Worm (Caenorhabditis elegans) whole organism, mixed stage, embryonic: ENCODE measurements around the gene T09A12.1.

Source experiments
- M03D4.4 ChIP-seq: sonication (generic microtip); optimal IDR thresholded peaks from 2 replicates; lab custom pipeline; 2017; ENCODE audit warnings: mild to moderate bottlenecking, missing genetic modification characterization, missing compliant biosample characterization
- bed-3 ChIP-seq: fragments of 200-800 bp; sonication (Bioruptor generic); optimal IDR thresholded peaks from 3 replicates; lab custom pipeline; 2018; ENCODE audit warnings: mild to moderate bottlenecking, missing genetic modification characterization, moderate library complexity, missing compliant biosample characterization
- blmp-1 ChIP-seq: fragments of 150-350 bp; optimal IDR thresholded peaks from 2 replicates; lab custom pipeline; 2014; ENCODE audit warnings: missing biosample characterization, missing genetic modification characterization
- ceh-43 ChIP-seq: fragments of 200-800 bp; sonication (Bioruptor generic); optimal IDR thresholded peaks from 2 replicates; lab custom pipeline; 2018; ENCODE audit warnings: mild to moderate bottlenecking, missing genetic modification characterization, moderate library complexity, missing compliant biosample characterization
- ceh-83 ChIP-seq: fragments of 200-800 bp; sonication (Bioruptor generic); optimal IDR thresholded peaks from 2 replicates; lab custom pipeline; 2018; ENCODE audit warnings: mild to moderate bottlenecking, missing genetic modification characterization, missing compliant biosample characterization
- ces-1 ChIP-seq: fragments of 150-350 bp; optimal IDR thresholded peaks from 2 replicates; lab custom pipeline; 2014; ENCODE audit warnings: missing biosample characterization, missing genetic modification reagents, missing genetic modification characterization
- cnd-1 ChIP-seq: fragments of 200-800 bp; sonication (Bioruptor generic); optimal IDR thresholded peaks from 2 replicates; lab custom pipeline; 2018; ENCODE audit warnings: mild to moderate bottlenecking, missing genetic modification characterization, missing compliant biosample characterization
- drap-1 ChIP-seq: fragments of 200-800 bp; sonication (Bioruptor generic); optimal IDR thresholded peaks from 3 replicates; lab custom pipeline; 2018; ENCODE audit warnings: mild to moderate bottlenecking, missing genetic modification characterization, missing compliant biosample characterization
- elt-1 ChIP-seq: sonication (generic microtip); optimal IDR thresholded peaks from 2 replicates; lab custom pipeline; 2017; ENCODE audit warnings: missing genetic modification characterization, mild to moderate bottlenecking, missing compliant biosample characterization, antibody characterized with exemption, moderate library complexity, borderline replicate concordance; ENCODE audit not compliant: insufficient read depth
- elt-3 ChIP-seq: fragments of 150-350 bp; optimal IDR thresholded peaks from 2 replicates; lab custom pipeline; 2014; ENCODE audit warnings: missing biosample characterization, missing genetic modification characterization
- ham-2 ChIP-seq: fragments of 200-800 bp; sonication (Bioruptor generic); optimal IDR thresholded peaks from 2 replicates; lab custom pipeline; 2018; ENCODE audit warnings: mild to moderate bottlenecking, missing genetic modification characterization, missing compliant biosample characterization
- hlh-1 ChIP-seq: fragments of 150-350 bp; optimal IDR thresholded peaks from 2 replicates; lab custom pipeline; 2014; ENCODE audit warnings: missing biosample characterization, missing genetic modification reagents, missing genetic modification characterization
- lin-13 ChIP-seq: fragments of 150-350 bp; optimal IDR thresholded peaks from 2 replicates; lab custom pipeline; 2014; ENCODE audit warnings: missing biosample characterization, missing genetic modification characterization
- lin-32 ChIP-seq: fragments of 200-800 bp; sonication (Bioruptor generic); optimal IDR thresholded peaks from 2 replicates; lab custom pipeline; 2018; ENCODE audit warnings: mild to moderate bottlenecking, missing genetic modification characterization, missing compliant biosample characterization
- mep-1 ChIP-seq: fragments of 150-350 bp; optimal IDR thresholded peaks from 2 replicates; lab custom pipeline; 2017; ENCODE audit warnings: missing biosample characterization, missing genetic modification reagents, missing genetic modification characterization, inconsistent platforms
- mls-2 ChIP-seq: sonication (generic microtip); optimal IDR thresholded peaks from 2 replicates; lab custom pipeline; 2016; ENCODE audit warnings: mild to moderate bottlenecking, missing genetic modification characterization, moderate library complexity, missing compliant biosample characterization
- nhr-12 ChIP-seq: fragments of 150-350 bp; optimal IDR thresholded peaks from 2 replicates; lab custom pipeline; 2014; ENCODE audit warnings: missing biosample characterization, missing genetic modification characterization
- nhr-237 ChIP-seq: fragments of 150-350 bp; optimal IDR thresholded peaks from 2 replicates; lab custom pipeline; 2014; ENCODE audit warnings: missing biosample characterization, missing genetic modification characterization
- nhr-76 ChIP-seq: sonication (generic microtip); optimal IDR thresholded peaks from 2 replicates; lab custom pipeline; 2017; ENCODE audit warnings: missing biosample characterization, missing genetic modification characterization
- pha-4 ChIP-seq: fragments of 150-350 bp; optimal IDR thresholded peaks from 2 replicates; lab custom pipeline; 2018; ENCODE audit warnings: missing biosample characterization, missing genetic modification reagents, missing genetic modification characterization
- sem-2 ChIP-seq: fragments of 200-800 bp; sonication (Bioruptor generic); optimal IDR thresholded peaks from 2 replicates; lab custom pipeline; 2018; ENCODE audit warnings: mild to moderate bottlenecking, missing genetic modification characterization, missing compliant biosample characterization
- sptf-1 ChIP-seq: sonication (generic microtip); optimal IDR thresholded peaks from 2 replicates; lab custom pipeline; 2017; ENCODE audit warnings: mild to moderate bottlenecking, missing genetic modification characterization, moderate library complexity, missing compliant biosample characterization
- unc-120 ChIP-seq: sonication (generic microtip); optimal IDR thresholded peaks from 2 replicates; lab custom pipeline; 2017; ENCODE audit warnings: missing genetic modification characterization, missing compliant biosample characterization; ENCODE audit not compliant: poor library complexity, severe bottlenecking
- unc-39 ChIP-seq: fragments of 150-350 bp; optimal IDR thresholded peaks from 2 replicates; lab custom pipeline; 2014; ENCODE audit warnings: missing biosample characterization, missing genetic modification characterization
- unc-62 ChIP-seq: fragments of 150-350 bp; optimal IDR thresholded peaks from 2 replicates; lab custom pipeline; 2014; ENCODE audit warnings: missing biosample characterization, missing genetic modification reagents, missing genetic modification characterization
- zip-8 ChIP-seq: fragments of 150-350 bp; optimal IDR thresholded peaks from 2 replicates; lab custom pipeline; 2014; ENCODE audit warnings: missing biosample characterization, missing genetic modification characterization
- ztf-11 ChIP-seq: fragments of 150-350 bp; optimal IDR thresholded peaks from 2 replicates; lab custom pipeline; 2014; ENCODE audit warnings: missing biosample characterization, missing genetic modification characterization

T09A12.1 gene

ce11 chrIV:8229523-8229922 lies 14.7 kb upstream of the T09A12.1 start:
- TF ChIP-seq elt-1 (tag; lab: Kevin White, UChicago) (no peak), hlh-1 (peak; percentile 63), sptf-1 (tag; lab: Kevin White, UChicago) (no peak), cnd-1 (tag; lab: Kevin White, UChicago) (no peak), unc-120 (peak; percentile 65), nhr-76 (tag; lab: Kevin White, UChicago) (no peak), unc-62 (peak; percentile 14), ham-2 (GFP tag; lab: Kevin White, UChicago) (peak; percentile 39), ces-1 (GFP tag; lab: Kevin White, UChicago) (no peak), pha-4 (tag; lab: Kevin White, UChicago) (peak; percentile 41), elt-3 (no peak), lin-13 (tag; lab: Kevin White, UChicago) (no peak), bed-3 (no peak), unc-39 (tag; lab: Kevin White, UChicago) (no peak)
- TF ChIP-seq, all 35 proteins: peak for 5

ce11 chrIV:8232428-8232827 lies 11.8 kb upstream of the T09A12.1 start:
- no peak for TF ChIP-seq bed-3
- TF ChIP-seq M03D4.4 (tag; lab: Kevin White, UChicago) = no peak
- no peak for TF ChIP-seq ztf-11 (tag; lab: Kevin White, UChicago)
- TF ChIP-seq unc-62 = no peak
- TF ChIP-seq ces-1 (GFP tag; lab: Kevin White, UChicago) = peak; percentile 23
- TF ChIP-seq unc-120 = no peak
- TF ChIP-seq mls-2 = no peak

- peak; percentile 36 for TF ChIP-seq blmp-1 (tag; lab: Kevin White, UChicago)
- no peak for TF ChIP-seq elt-3
- TF ChIP-seq, all 35 proteins: peak for 1
Measured at ce11 chrIV:8233268-8233667, 10.9 kb upstream of the T09A12.1 start.

- TF ChIP-seq zip-8 (no peak), nhr-237 (tag; lab: Kevin White, UChicago) (no peak), ztf-11 (tag; lab: Kevin White, UChicago) (no peak), elt-1 (tag; lab: Kevin White, UChicago) (no peak), bed-3 (no peak), ceh-43 (GFP tag; lab: Kevin White, UChicago) (no peak), sptf-1 (tag; lab: Kevin White, UChicago) (no peak), elt-3 (no peak), unc-39 (tag; lab: Kevin White, UChicago) (no peak), mep-1 (tag; lab: Kevin White, UChicago) (no peak), hlh-1 (no peak), M03D4.4 (tag; lab: Kevin White, UChicago) (no peak)
Measured at ce11 chrIV:8234088-8234496, 10.1 kb upstream of the T09A12.1 start.

ce11 chrIV:8235114-8235686 lies 9.0 kb upstream of the T09A12.1 start:
- TF ChIP-seq ceh-83 (GFP tag; lab: Kevin White, UChicago) (no peak), hlh-1 (peak; percentile 31)

ce11 chrIV:8236502-8236901 lies 7.7 kb upstream of the T09A12.1 start, which contains the start of gene nhr-66:
TSS of gene nhr-66 (minus strand) at chrIV:8236602.
- TF ChIP-seq cnd-1 (tag; lab: Kevin White, UChicago) = no peak
- TF ChIP-seq mep-1 (tag; lab: Kevin White, UChicago) = no peak
- TF ChIP-seq ces-1 (GFP tag; lab: Kevin White, UChicago) = no peak
- no peak for TF ChIP-seq sem-2 (GFP tag; lab: Kevin White, UChicago)
- no peak for TF ChIP-seq blmp-1 (tag; lab: Kevin White, UChicago)
- no peak for TF ChIP-seq unc-62
- no peak for TF ChIP-seq nhr-76 (tag; lab: Kevin White, UChicago)
- no peak for TF ChIP-seq nhr-12 (tag; lab: Kevin White, UChicago)
- TF ChIP-seq elt-1 (tag; lab: Kevin White, UChicago) = no peak

ce11 chrIV:8239584-8239983 lies 4.6 kb upstream of the T09A12.1 start:
- TF ChIP-seq blmp-1 (tag; lab: Kevin White, UChicago) (no peak), elt-1 (tag; lab: Kevin White, UChicago) (no peak), lin-32 (no peak), ztf-11 (tag; lab: Kevin White, UChicago) (no peak), nhr-12 (tag; lab: Kevin White, UChicago) (no peak), drap-1 (GFP tag; lab: Kevin White, UChicago) (no peak), cnd-1 (tag; lab: Kevin White, UChicago) (no peak), sem-2 (GFP tag; lab: Kevin White, UChicago) (no peak), elt-3 (no peak)
